Worm (Caenorhabditis elegans): Measurements from ENCODE around the gene srw-17.
"Not testable (repeated sequence)": the region's sequence is repeated elsewhere in the genome, so short reads cannot be mapped to it uniquely, and the experiment has no call there.

Gene srw-17

ce11 chrV:15276915-15277314 is at the start of gene srw-17:
TSS of gene srw-17 (minus strand) at chrV:15277015.
- TF ChIP-seq pha-4 (tag; optimal IDR thresholded peaks at IDR 0.05) (no peak), ceh-24 (tag; optimal IDR thresholded peaks at IDR 0.05) (no peak), C08G9.2 (tag; optimal IDR thresholded peaks at IDR 0.05) (no peak), nhr-232 (tag; optimal IDR thresholded peaks at IDR 0.05) (no peak), unc-55 (GFP tag; optimal IDR thresholded peaks at IDR 0.05) (no peak), ceh-48 (tag; optimal IDR thresholded peaks at IDR 0.05) (no peak), hlh-30 (tag; optimal IDR thresholded peaks at IDR 0.05; ENCODE audit: insufficient read depth) (no peak), odd-2 (tag; optimal IDR thresholded peaks at IDR 0.05) (no peak)

- TF ChIP-seq elt-2 (tag; optimal IDR thresholded peaks at IDR 0.05) (peak; percentile 85), odd-2 (tag; optimal IDR thresholded peaks at IDR 0.05) (no peak)
Measured at ce11 chrV:15323417-15323816, 46.6 kb upstream of the srw-17 start.

- not testable (repeated sequence) for TF ChIP-seq lin-11 (tag; optimal IDR thresholded peaks at IDR 0.05); pag-3 (tag; optimal IDR thresholded peaks at IDR 0.05; ENCODE audit: borderline replicate concordance); ceh-45 (GFP tag; IDR thresholded peaks at IDR 0.05)
Measured at ce11 chrV:15322653-15323052, 45.8 kb upstream of the srw-17 start, which contains the start of gene nhr-247. TSS of gene nhr-247 (plus strand) at chrV:15322982.

- peak; percentile 99 for TF ChIP-seq elt-2 (tag; optimal IDR thresholded peaks at IDR 0.05)
- TF ChIP-seq pqm-1 (tag; optimal IDR thresholded peaks at IDR 0.05), result peak; percentile 40
- no peak for TF ChIP-seq C38D4.7 (GFP tag; optimal IDR thresholded peaks at IDR 0.05)
Measured at ce11 chrV:15318638-15319037, 41.8 kb upstream of the srw-17 start, which contains the start of gene nhr-291. TSS of gene nhr-291 (plus strand) at chrV:15318961.

DNA sequence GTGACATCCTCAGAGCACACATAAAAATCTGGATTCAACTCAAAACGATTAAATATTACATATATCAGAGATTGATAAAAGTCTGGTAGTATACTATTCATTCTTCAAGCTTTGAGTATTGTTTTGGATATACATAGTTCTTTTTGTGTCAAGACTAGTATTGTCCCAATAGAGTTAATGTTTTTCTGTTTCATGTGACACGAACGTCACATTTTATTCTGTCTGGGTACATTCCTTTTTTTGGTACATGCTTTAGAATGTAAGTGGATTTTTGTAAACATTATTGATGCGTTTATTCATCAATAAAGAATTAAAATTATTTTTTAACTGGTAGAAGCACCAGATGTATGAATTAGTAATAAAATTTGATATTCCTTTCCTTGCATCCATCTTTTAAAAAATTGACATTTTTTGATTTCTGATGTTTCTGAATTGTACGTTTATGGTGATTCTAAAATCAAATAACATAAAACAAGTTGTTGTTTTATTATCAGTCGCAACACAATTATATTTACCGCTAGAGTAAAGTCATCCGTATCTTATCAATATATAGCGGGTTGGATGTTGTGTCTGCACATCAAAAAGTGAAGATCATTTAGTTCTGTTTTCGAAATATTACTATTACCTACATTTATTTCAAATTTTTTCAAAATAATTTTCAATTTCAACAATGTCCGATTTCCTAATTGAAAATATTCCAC is 39.2 kb upstream of the srw-17 start, which contains the start of the genes srt-22 and nhr-246:
srt-22 (minus strand) TSS at position 101 of the 701 bp plus-strand sequence.
nhr-246 (plus strand) TSS at position 651 of the 701 bp plus-strand sequence.
- TF ChIP-seq elt-2 (tag; optimal IDR thresholded peaks at IDR 0.05) (no peak), nhr-11 (tag; optimal IDR thresholded peaks at IDR 0.05) (no peak), ttx-3 (tag; optimal IDR thresholded peaks at IDR 0.05) (no peak), hlh-15 (tag; optimal IDR thresholded peaks at IDR 0.05) (no peak), T23F11.4 (GFP tag; optimal IDR thresholded peaks at IDR 0.05) (no peak), Y22D7AL.16 (tag; optimal IDR thresholded peaks at IDR 0.05) (no peak), ceh-19 (GFP tag; optimal IDR thresholded peaks at IDR 0.05) (no peak), hlh-6 (tag; optimal IDR thresholded peaks at IDR 0.05) (no peak), ceh-31 (tag; optimal IDR thresholded peaks at IDR 0.05) (no peak), ceh-30 (tag; optimal IDR thresholded peaks at IDR 0.05) (no peak), C08G9.2 (tag; optimal IDR thresholded peaks at IDR 0.05) (no peak), ref-2 (tag; optimal IDR thresholded peaks at IDR 0.05) (no peak), lim-6 (tag; optimal IDR thresholded peaks at IDR 0.05) (no peak), nfya-1 (tag; optimal IDR thresholded peaks at IDR 0.05) (no peak), lin-11 (tag; optimal IDR thresholded peaks at IDR 0.05) (no peak), pat-9 (tag; optimal IDR thresholded peaks at IDR 0.05) (no peak), gmeb-2 (tag; optimal IDR thresholded peaks at IDR 0.05) (no peak)

ce11 chrV:15313529-15313928 is 36.7 kb upstream of the srw-17 start:
- no peak for TF ChIP-seq ceh-24 (tag; optimal IDR thresholded peaks at IDR 0.05)

ce11 chrV:15310780-15311179 is 34.0 kb upstream of the srw-17 start, which contains the start of gene irld-62:
TSS of gene irld-62 (plus strand) at chrV:15311080.
- TF ChIP-seq K09A11.1 (tag; optimal IDR thresholded peaks at IDR 0.05; ENCODE audit: insufficient read depth), result no peak
- no peak for TF ChIP-seq pax-1 (tag; optimal IDR thresholded peaks at IDR 0.05)
- TF ChIP-seq dve-1 (tag; optimal IDR thresholded peaks at IDR 0.05), result no peak
- TF ChIP-seq syd-9 (tag; optimal IDR thresholded peaks at IDR 0.05), result no peak
- no peak for TF ChIP-seq ceh-2 (tag; optimal IDR thresholded peaks at IDR 0.05)
- no peak for TF ChIP-seq ets-4 (tag; optimal IDR thresholded peaks at IDR 0.05)
- TF ChIP-seq unc-42 (tag; optimal IDR thresholded peaks at IDR 0.05), result no peak
- no peak for TF ChIP-seq madf-2 (tag; optimal IDR thresholded peaks at IDR 0.05)
- TF ChIP-seq che-1 (tag; optimal IDR thresholded peaks at IDR 0.05), result no peak

Data from whole organism, late embryonic.